Fruit fly (Drosophila melanogaster): ENCODE data around the gene CG18599.

The CG18599 gene

DNA sequence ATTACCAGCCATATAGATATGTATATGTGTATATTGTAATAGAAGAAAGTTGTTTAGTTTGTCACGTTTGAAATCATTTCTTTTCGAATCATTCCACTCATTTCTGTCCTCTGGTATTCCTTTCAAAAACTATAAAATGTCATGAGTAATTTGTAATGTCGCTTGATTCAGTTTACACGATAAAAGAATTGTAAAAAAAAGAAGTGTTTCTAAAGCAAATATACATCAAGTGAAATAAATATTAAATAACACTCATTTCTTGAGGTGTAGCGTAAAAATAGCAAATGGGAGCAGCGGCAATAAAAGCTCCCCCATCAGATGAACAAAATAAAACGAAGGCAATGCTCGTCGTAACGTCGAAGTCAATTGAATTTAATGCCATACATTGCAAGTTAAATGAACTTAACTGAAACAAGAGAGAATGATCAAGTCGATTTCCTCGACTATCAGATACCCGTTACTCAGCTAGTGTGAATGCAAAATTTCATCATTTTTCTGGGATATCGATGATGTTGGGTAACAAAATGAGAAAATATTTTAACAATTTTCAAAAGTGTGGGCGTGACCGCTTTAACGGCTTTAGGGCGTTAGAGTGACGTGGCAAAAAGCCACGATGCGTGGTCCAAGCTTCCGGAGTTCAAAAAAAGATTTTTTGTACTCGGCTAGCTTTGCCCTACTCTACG is 27.8 kb downstream of the CG18599 start (continued):
- TF ChIP-seq hb (GFP tag; IDR thresholded peaks at IDR 0.05; ENCODE audit: partially characterized antibody), result peak; percentile 58; the same call in 1 of the 3 replicates
- peak; percentile 1 for TF ChIP-seq unpg (GFP tag; optimal IDR thresholded peaks at IDR 0.05)
- TF ChIP-seq CG7745 (tag; optimal IDR thresholded peaks at IDR 0.05), result no peak
- no peak for TF ChIP-seq gcm2 (GFP tag; optimal IDR thresholded peaks at IDR 0.05)
- no peak for TF ChIP-seq Pdp1 (GFP tag; optimal IDR thresholded peaks at IDR 0.05)
- no peak for TF ChIP-seq Jarid2 (GFP tag; optimal IDR thresholded peaks at IDR 0.05)
- no peak for TF ChIP-seq CG8388 (GFP tag; optimal IDR thresholded peaks at IDR 0.05)
- TF ChIP-seq Nf-YC (tag; optimal IDR thresholded peaks at IDR 0.05), result peak; percentile 21
- no peak for TF ChIP-seq Mes4 (GFP tag; optimal IDR thresholded peaks at IDR 0.05)
- no peak for TF ChIP-seq pzg (GFP tag; optimal IDR thresholded peaks at IDR 0.05)
- peak; percentile 43; the same call in 2 of the 3 replicates for TF ChIP-seq row (GFP tag; IDR thresholded peaks at IDR 0.05)
- TF ChIP-seq az2 (GFP tag; optimal IDR thresholded peaks at IDR 0.05), result no peak
- no peak for TF ChIP-seq Ets97D (GFP tag; optimal IDR thresholded peaks at IDR 0.05)
- no peak for TF ChIP-seq ro (GFP tag; IDR thresholded peaks at IDR 0.05)
- peak; percentile 67 for TF ChIP-seq nerfin-2 (GFP tag; IDR thresholded peaks at IDR 0.05; ENCODE audit: partially characterized antibody)
- TF ChIP-seq grn (GFP tag; optimal IDR thresholded peaks at IDR 0.05), result no peak
- TF ChIP-seq CG12391 (tag; optimal IDR thresholded peaks at IDR 0.05), result peak; percentile 9
- peak; percentile 21 for TF ChIP-seq CG2712 (tag; optimal IDR thresholded peaks at IDR 0.05)
- peak; percentile 18 for TF ChIP-seq phol (tag; optimal IDR thresholded peaks at IDR 0.05)
- peak; percentile 50; the same call in 2 of the 3 replicates for TF ChIP-seq CG16813 (GFP tag; IDR thresholded peaks at IDR 0.05; ENCODE audit: partially characterized antibody)
- TF ChIP-seq ssp (GFP tag; IDR thresholded peaks at IDR 0.05), result no peak
- TF ChIP-seq CG2678 (tag; optimal IDR thresholded peaks at IDR 0.05), result peak; percentile 28
- TF ChIP-seq dysf (GFP tag; IDR thresholded peaks at IDR 0.05), result peak; percentile 58; the same call in 2 of the 3 replicates
- peak; percentile 45; the same call in 2 of the 3 replicates for TF ChIP-seq CG17361 (GFP tag; IDR thresholded peaks at IDR 0.05)
- no peak for TF ChIP-seq Fer1 (GFP tag; optimal IDR thresholded peaks at IDR 0.05)
- TF ChIP-seq dpn (GFP tag; optimal IDR thresholded peaks at IDR 0.05), result no peak
- peak; percentile 46 for TF ChIP-seq CoRest (tag; optimal IDR thresholded peaks at IDR 0.05)
- TF ChIP-seq gcm (GFP tag; optimal IDR thresholded peaks at IDR 0.05), result no peak
- TF ChIP-seq Hr51 (GFP tag; optimal IDR thresholded peaks at IDR 0.05), result peak in 1 of 2 experiments; percentile 63
- no peak for TF ChIP-seq CG32772 (GFP tag; IDR thresholded peaks at IDR 0.05)
- peak; percentile 52; the same call in 1 of the 3 replicates for TF ChIP-seq CG7963 (GFP tag; IDR thresholded peaks at IDR 0.05; ENCODE audit: partially characterized antibody)
- no peak for TF ChIP-seq h (optimal IDR thresholded peaks at IDR 0.05)
- TF ChIP-seq CG18262 (tag; optimal IDR thresholded peaks at IDR 0.05), result peak; percentile 22

DNA sequence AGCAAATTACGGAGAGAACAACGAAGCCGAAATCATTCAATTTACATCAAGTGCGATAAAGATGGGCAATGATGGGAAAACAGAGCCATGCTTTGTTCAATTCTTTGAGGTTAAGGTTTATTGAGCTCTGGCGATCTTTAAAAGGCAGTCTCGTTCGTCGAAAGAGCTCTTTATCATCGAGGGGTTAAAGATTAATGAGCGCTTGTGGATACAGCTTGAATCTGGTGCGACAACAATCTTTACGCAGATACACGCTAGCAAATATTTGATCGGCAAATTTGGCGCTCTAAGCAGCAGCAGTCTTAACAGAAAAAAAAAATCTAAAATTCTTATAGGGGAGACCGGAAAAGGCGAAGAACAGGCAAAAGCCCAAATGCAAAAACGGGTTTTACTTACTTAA is 28.5 kb downstream of the CG18599 start:
- TF ChIP-seq CG6654 (GFP tag; optimal IDR thresholded peaks at IDR 0.05) (no peak), Med (GFP tag) (peak; percentile 78), Aef1 (GFP tag; IDR thresholded peaks at IDR 0.05) (no peak), HmgZ (tag; optimal IDR thresholded peaks at IDR 0.05) (no peak), Jarid2 (GFP tag; optimal IDR thresholded peaks at IDR 0.05) (no peak), trem (tag; optimal IDR thresholded peaks at IDR 0.05) (no peak), CG2678 (tag; optimal IDR thresholded peaks at IDR 0.05) (peak; percentile 29), Rfx (GFP tag; IDR thresholded peaks at IDR 0.05) (peak; percentile 30; the same call in 1 of the 2 replicates), Mes4 (GFP tag; optimal IDR thresholded peaks at IDR 0.05) (no peak), repo (GFP tag; optimal IDR thresholded peaks at IDR 0.05) (no peak), sqz (GFP tag; optimal IDR thresholded peaks at IDR 0.05) (no peak), CG11456 (GFP tag; IDR thresholded peaks at IDR 0.05) (no peak), CG13775 (GFP tag; optimal IDR thresholded peaks at IDR 0.05) (no peak), CG15269 (tag; optimal IDR thresholded peaks at IDR 0.05) (peak; percentile 12), Rx (GFP tag; IDR thresholded peaks at IDR 0.05) (no peak), Blimp-1 (GFP tag; optimal IDR thresholded peaks at IDR 0.05) (no peak), CG18599 (GFP tag; optimal IDR thresholded peaks at IDR 0.05) (peak; percentile 75), Dref (GFP tag; IDR thresholded peaks at IDR 0.05) (no peak), croc (GFP tag; conservative IDR thresholded peaks at IDR 0.05) (no peak), inv (GFP tag; IDR thresholded peaks at IDR 0.05; ENCODE audit: partially characterized antibody) (no peak)

All from whole organism, embryonic.